Worm (Caenorhabditis elegans) whole organism, young adult: Measurements from ENCODE around the gene Y66H1A.5.

ENCODE experiments used
- B0019.2 ChIP-seq: fragments of 200-800 bp; sonication (Bioruptor generic); conservative IDR thresholded peaks from 2 replicates; pipeline ENCODE4 v1.3.6; 2022; ENCODE audit warnings: missing genetic modification reagents, missing genetic modification characterization, missing compliant biosample characterization
- B0035.1 ChIP-seq: sonication (generic microtip); optimal IDR thresholded peaks from 2 replicates; lab custom pipeline; 2016; ENCODE audit warnings: missing genetic modification characterization, mild to moderate bottlenecking, missing compliant biosample characterization, missing genotype, missing genetic modification reagents
- F23B12.7 ChIP-seq: sonication (generic microtip); optimal IDR thresholded peaks from 2 replicates; lab custom pipeline; 2017; ENCODE audit warnings: missing genetic modification characterization, mild to moderate bottlenecking, missing compliant biosample characterization, antibody characterized with exemption, moderate library complexity; ENCODE audit not compliant: insufficient read depth
- F33H1.4 ChIP-seq: fragments of 200-800 bp; sonication (Bioruptor generic); IDR thresholded peaks from 2 replicates; pipeline ENCODE4 v1.3.6; 2022; ENCODE audit warnings: missing genetic modification reagents, missing genetic modification characterization, missing compliant biosample characterization
- F37B4.10 ChIP-seq: fragments of 200-800 bp; sonication (Bioruptor generic); IDR thresholded peaks from 2 replicates; pipeline ENCODE4 v1.3.6; 2022; ENCODE audit warnings: missing genetic modification characterization, missing compliant biosample characterization
- F57A8.1 ChIP-seq: fragments of 200-800 bp; sonication (Bioruptor generic); optimal IDR thresholded peaks from 2 replicates; lab custom pipeline; 2018; ENCODE audit warnings: mild to moderate bottlenecking, missing genetic modification characterization, moderate library complexity, missing compliant biosample characterization
- F57C9.4 ChIP-seq: sonication (generic microtip); optimal IDR thresholded peaks from 2 replicates; lab custom pipeline; 2017; ENCODE audit warnings: mild to moderate bottlenecking, missing genetic modification characterization, missing compliant biosample characterization
- K12H6.12 ChIP-seq: fragments of 200-800 bp; sonication (Bioruptor generic); optimal IDR thresholded peaks from 2 replicates; lab custom pipeline; 2018; ENCODE audit warnings: mild to moderate bottlenecking, missing genetic modification characterization, missing compliant biosample characterization
- T07F8.4 ChIP-seq: sonication (generic microtip); optimal IDR thresholded peaks from 2 replicates; lab custom pipeline; 2016; ENCODE audit warnings: mild to moderate bottlenecking, missing genetic modification characterization, moderate library complexity, missing compliant biosample characterization
- Y95B8A.8 ChIP-seq: fragments of 200-800 bp; sonication (Bioruptor generic); IDR thresholded peaks from 2 replicates; pipeline ENCODE4 v1.3.6; 2022; ENCODE audit warnings: missing genetic modification reagents, missing genetic modification characterization, missing compliant biosample characterization
- aptf-2 ChIP-seq: fragments of 200-800 bp; sonication (Bioruptor generic); conservative IDR thresholded peaks from 2 replicates; pipeline ENCODE4 v1.3.6; 2022; ENCODE audit warnings: missing genetic modification reagents, missing genetic modification characterization, missing compliant biosample characterization
- aptf-3 ChIP-seq: fragments of 200-800 bp; sonication (Bioruptor generic); IDR thresholded peaks from 2 replicates; pipeline ENCODE4 v1.3.6; 2022; ENCODE audit warnings: missing genetic modification characterization, missing compliant biosample characterization
- atf-7 ChIP-seq: sonication (generic microtip); optimal IDR thresholded peaks from 2 replicates; lab custom pipeline; 2017; ENCODE audit warnings: mild to moderate bottlenecking, missing genetic modification characterization, missing compliant biosample characterization
- attf-3 ChIP-seq: fragments of 200-800 bp; sonication (Bioruptor generic); conservative IDR thresholded peaks from 2 replicates; pipeline ENCODE4 v1.3.6; 2022; ENCODE audit warnings: missing genetic modification reagents, missing genetic modification characterization, missing compliant biosample characterization
- bed-2 ChIP-seq: fragments of 200-800 bp; sonication (Bioruptor generic); IDR thresholded peaks from 2 replicates; pipeline ENCODE4 v1.3.6; 2022; ENCODE audit warnings: missing genetic modification reagents, missing genetic modification characterization, missing compliant biosample characterization
- cebp-2 ChIP-seq: fragments of 200-800 bp; sonication (Bioruptor generic); IDR thresholded peaks from 2 replicates; pipeline ENCODE4 v1.3.6; 2022; ENCODE audit warnings: missing genetic modification characterization, missing compliant biosample characterization
- ceh-40 ChIP-seq: fragments of 200-800 bp; sonication (Bioruptor generic); IDR thresholded peaks from 2 replicates; pipeline ENCODE4 v1.3.6; 2022; ENCODE audit warnings: missing genetic modification characterization, missing compliant biosample characterization
- ceh-91 ChIP-seq: fragments of 200-800 bp; sonication (Bioruptor generic); IDR thresholded peaks from 2 replicates; pipeline ENCODE4 v1.3.6; 2022; ENCODE audit warnings: missing genetic modification reagents, missing genetic modification characterization, missing compliant biosample characterization
- chd-7 ChIP-seq: sonication (generic microtip); optimal IDR thresholded peaks from 2 replicates; lab custom pipeline; 2016; ENCODE audit warnings: mild to moderate bottlenecking, missing genetic modification characterization, moderate library complexity, missing compliant biosample characterization
- ekl-4 ChIP-seq: fragments of 200-800 bp; sonication (Bioruptor generic); IDR thresholded peaks from 2 replicates; pipeline ENCODE4 v1.3.6; 2022; ENCODE audit warnings: missing genetic modification reagents, missing genetic modification characterization, missing compliant biosample characterization
- ets-4 ChIP-seq: fragments of 200-800 bp; sonication (Bioruptor generic); optimal IDR thresholded peaks from 2 replicates; lab custom pipeline; 2018; ENCODE audit warnings: mild to moderate bottlenecking, missing genetic modification characterization, missing compliant biosample characterization
- gei-17 ChIP-seq: fragments of 200-800 bp; sonication (Bioruptor generic); optimal IDR thresholded peaks from 2 replicates; lab custom pipeline; 2018; ENCODE audit warnings: mild to moderate bottlenecking, missing genetic modification characterization, missing compliant biosample characterization
- hlh-12 ChIP-seq: sonication (generic microtip); optimal IDR thresholded peaks from 2 replicates; lab custom pipeline; 2016; ENCODE audit warnings: missing genetic modification characterization, missing compliant biosample characterization
- hmg-20 ChIP-seq: fragments of 200-800 bp; sonication (Bioruptor generic); IDR thresholded peaks from 2 replicates; pipeline ENCODE4 v1.3.6; 2022; ENCODE audit warnings: missing genetic modification reagents, missing genetic modification characterization, missing compliant biosample characterization
- hrde-1 ChIP-seq: sonication (generic microtip); optimal IDR thresholded peaks from 2 replicates; lab custom pipeline; 2016; ENCODE audit warnings: missing genetic modification characterization, mild to moderate bottlenecking, missing compliant biosample characterization, moderate library complexity, missing genotype, missing genetic modification reagents, borderline replicate concordance
- lag-1 ChIP-seq: fragments of 200-800 bp; sonication (Bioruptor generic); IDR thresholded peaks from 2 replicates; pipeline ENCODE4 v1.3.6; 2022; ENCODE audit warnings: missing genetic modification reagents, missing genetic modification characterization, missing compliant biosample characterization
- lin-26 ChIP-seq: fragments of 200-800 bp; sonication (Bioruptor generic); IDR thresholded peaks from 2 replicates; pipeline ENCODE4 v1.3.6; 2022; ENCODE audit warnings: missing genetic modification reagents, missing genetic modification characterization, missing compliant biosample characterization
- lin-35 ChIP-seq, 3 experiments: fragments of 150-350 bp in 2 of 3; sonication (generic microtip) in 1 of 3; optimal IDR thresholded peaks; 2 replicates each; lab custom pipeline; 2014 to 2018; ENCODE audit warnings: missing biosample characterization in 3 of 3, missing genetic modification characterization in 3 of 3, missing genetic modification reagents in 3 of 3
- lir-1 ChIP-seq: fragments of 200-800 bp; sonication (Bioruptor generic); conservative IDR thresholded peaks from 2 replicates; pipeline ENCODE4 v1.3.6; 2022; ENCODE audit warnings: missing genetic modification reagents, missing genetic modification characterization, missing compliant biosample characterization
- lsl-1 ChIP-seq: fragments of 200-800 bp; sonication (Bioruptor generic); optimal IDR thresholded peaks from 2 replicates; lab custom pipeline; 2018; ENCODE audit warnings: mild to moderate bottlenecking, missing genetic modification characterization, moderate library complexity, missing compliant biosample characterization
- madf-3 ChIP-seq: fragments of 200-800 bp; sonication (Bioruptor generic); IDR thresholded peaks from 2 replicates; pipeline ENCODE4 v1.3.6; 2022; ENCODE audit warnings: missing genetic modification reagents, missing genetic modification characterization, missing compliant biosample characterization
- madf-6 ChIP-seq: fragments of 200-800 bp; sonication (Bioruptor generic); IDR thresholded peaks from 2 replicates; pipeline ENCODE4 v1.3.6; 2022; ENCODE audit warnings: missing genetic modification reagents, missing genetic modification characterization, missing compliant biosample characterization
- mes-4 ChIP-seq: sonication (generic microtip); optimal IDR thresholded peaks from 2 replicates; lab custom pipeline; 2016; ENCODE audit warnings: missing genotype, missing genetic modification characterization, missing compliant biosample characterization
- mxl-1 ChIP-seq: sonication (generic microtip); optimal IDR thresholded peaks from 2 replicates; lab custom pipeline; 2016; ENCODE audit warnings: missing genetic modification characterization, missing compliant biosample characterization
- nfyb-1 ChIP-seq: fragments of 200-800 bp; sonication (Bioruptor generic); IDR thresholded peaks from 2 replicates; pipeline ENCODE4 v1.3.6; 2022; ENCODE audit warnings: missing genetic modification reagents, missing genetic modification characterization, missing compliant biosample characterization
- pha-4 ChIP-seq: fragments of 150-350 bp; sonication (generic microtip); optimal IDR thresholded peaks from 2 replicates; lab custom pipeline; 2014; ENCODE audit warnings: missing biosample characterization, missing genetic modification reagents, missing genetic modification characterization
- rec-8 ChIP-seq, 2 experiments: sonication (generic microtip); optimal IDR thresholded peaks; 2 replicates each; lab custom pipeline; 2016; ENCODE audit warnings: mild to moderate bottlenecking in 2 of 2, missing genetic modification characterization in 2 of 2, missing genetic modification reagents in 2 of 2, missing genotype in 2 of 2, missing biosample characterization in 1 of 2, missing compliant biosample characterization in 1 of 2, moderate library complexity in 1 of 2
- snpc-1.1 ChIP-seq: sonication (generic microtip); optimal IDR thresholded peaks from 2 replicates; lab custom pipeline; 2017; ENCODE audit warnings: missing genetic modification characterization, mild to moderate bottlenecking, missing compliant biosample characterization, antibody characterized with exemption, moderate library complexity, missing genotype, missing genetic modification reagents; ENCODE audit not compliant: insufficient read depth
- snpc-3.4 ChIP-seq: sonication (generic microtip); optimal IDR thresholded peaks from 2 replicates; lab custom pipeline; 2017; ENCODE audit warnings: missing genetic modification characterization, mild to moderate bottlenecking, missing compliant biosample characterization, antibody characterized with exemption, moderate library complexity, missing genotype, missing genetic modification reagents
- snpc-4 ChIP-seq, 5 experiments: fragments of 150-350 bp in 1 of 5; sonication (generic microtip) in 4 of 5; optimal IDR thresholded peaks; 2 replicates each; lab custom pipeline; 2014 to 2018; ENCODE audit warnings: missing genetic modification characterization in 5 of 5, missing biosample characterization in 3 of 5, antibody characterized with exemption in 2 of 5, mild to moderate bottlenecking in 2 of 5, missing compliant biosample characterization in 2 of 5, missing genotype in 2 of 5, moderate library complexity in 2 of 5, missing genetic modification reagents in 1 of 5
- tbp1 ChIP-seq: fragments of 200-800 bp; sonication (Bioruptor generic); optimal IDR thresholded peaks from 2 replicates; lab custom pipeline; 2018; ENCODE audit warnings: mild to moderate bottlenecking, missing genetic modification characterization, missing compliant biosample characterization
- tbx-9 ChIP-seq: sonication (generic microtip); optimal IDR thresholded peaks from 2 replicates; lab custom pipeline; 2016; ENCODE audit warnings: borderline replicate concordance, missing genetic modification characterization, inconsistent platforms, missing compliant biosample characterization
- tlf-1 ChIP-seq: fragments of 200-800 bp; sonication (Bioruptor generic); optimal IDR thresholded peaks from 2 replicates; lab custom pipeline; 2018; ENCODE audit warnings: mild to moderate bottlenecking, missing genetic modification characterization, missing compliant biosample characterization

The Y66H1A.5 gene

ce11 chrIV:438384-438783 is 9.5 kb upstream of the Y66H1A.5 start:
- no peak for TF ChIP-seq snpc-4 (GFP tag; optimal IDR thresholded peaks at IDR 0.05; lab: Kevin White, UChicago)
- no peak for TF ChIP-seq snpc-4 (tag; optimal IDR thresholded peaks at IDR 0.05; lab: Kevin White, UChicago)
- no peak for TF ChIP-seq ets-4 (GFP tag; lab: Kevin White, UChicago)
- no peak for TF ChIP-seq tbx-9 (tag; lab: Kevin White, UChicago)
- TF ChIP-seq tlf-1 (GFP tag; lab: Kevin White, UChicago) = no peak
- TF ChIP-seq bed-2 (GFP tag; lab: Robert Waterston, UW) = no peak

ce11 chrIV:427100-427908 is 1.6 kb downstream of the Y66H1A.5 start:
- peak; percentile 16 for TF ChIP-seq F57C9.4 (tag; lab: Kevin White, UChicago)
- no peak for TF ChIP-seq hmg-20
- TF ChIP-seq rec-8 (tag; optimal IDR thresholded peaks at IDR 0.05; lab: Kevin White, UChicago) = peak in 1 of 2 experiments; percentile 16
- TF ChIP-seq hrde-1 (tag; lab: Kevin White, UChicago) = peak; percentile 77
- no peak for TF ChIP-seq mxl-1 (tag; lab: Kevin White, UChicago)
- TF ChIP-seq madf-3 (GFP tag; lab: Robert Waterston, UW) = peak; percentile 66; the same call in 1 of the 2 replicates
- TF ChIP-seq F37B4.10 = 0 out of 2 replicates have a peak, but pooled peaks have one; percentile 81
- TF ChIP-seq aptf-3 (GFP tag; lab: Robert Waterston, UW) = no peak
- TF ChIP-seq K12H6.12 (tag; lab: Kevin White, UChicago) = no peak
- TF ChIP-seq ceh-91 = no peak
- no peak for TF ChIP-seq pha-4 (tag; lab: Kevin White, UChicago)
- peak; percentile 17 for TF ChIP-seq atf-7
- TF ChIP-seq nfyb-1 (GFP tag; lab: Robert Waterston, UW) = 0 out of 2 replicates have a peak, but pooled peaks have one; percentile 22
- no peak for TF ChIP-seq attf-3 (GFP tag; lab: Robert Waterston, UW)
- no peak for TF ChIP-seq F57A8.1 (GFP tag; lab: Kevin White, UChicago)
- TF ChIP-seq cebp-2 (GFP tag; lab: Robert Waterston, UW) = 0 out of 2 replicates have a peak, but pooled peaks have one; percentile 36
- peak; percentile 65; the same call in 1 of the 2 replicates for TF ChIP-seq lin-26
- no peak for TF ChIP-seq F23B12.7 (tag; lab: Kevin White, UChicago)
- TF ChIP-seq snpc-1.1 = peak; percentile 67
- TF ChIP-seq lir-1 (GFP tag; lab: Robert Waterston, UW) = no peak
- TF ChIP-seq F33H1.4 (GFP tag; lab: Robert Waterston, UW) = no peak; the same call in 1 of the 2 replicates
- TF ChIP-seq chd-7 (tag; lab: Kevin White, UChicago) = peak; percentile 33
- TF ChIP-seq tbp1 (GFP tag; lab: Kevin White, UChicago) = peak; percentile 17
- TF ChIP-seq snpc-4 (GFP tag; optimal IDR thresholded peaks at IDR 0.05; lab: Kevin White, UChicago) = peak; percentile 71
- TF ChIP-seq snpc-4 (tag; optimal IDR thresholded peaks at IDR 0.05; lab: Kevin White, UChicago) = peak in 3 of 4 experiments; percentile 80 to 95 (median 92)
- TF ChIP-seq B0035.1 (tag; lab: Kevin White, UChicago) = no peak
- TF ChIP-seq gei-17 (GFP tag; lab: Kevin White, UChicago) = no peak
- no peak for TF ChIP-seq hlh-12 (tag; lab: Kevin White, UChicago)
- peak; percentile 59 for TF ChIP-seq madf-6 (GFP tag; lab: Robert Waterston, UW)
- TF ChIP-seq aptf-2 (GFP tag; lab: Robert Waterston, UW) = no peak
- TF ChIP-seq ets-4 (GFP tag; lab: Kevin White, UChicago) = no peak
- TF ChIP-seq ceh-40 = no peak
- TF ChIP-seq T07F8.4 (tag; lab: Kevin White, UChicago) = no peak
- TF ChIP-seq snpc-3.4 (tag; lab: Kevin White, UChicago) = peak; percentile 54
- peak; percentile 74 for TF ChIP-seq lsl-1 (GFP tag; lab: Kevin White, UChicago)
- TF ChIP-seq lin-35 (GFP tag; optimal IDR thresholded peaks at IDR 0.05; lab: Kevin White, UChicago) = no peak
- TF ChIP-seq Y95B8A.8 = no peak
- TF ChIP-seq mes-4 (tag; lab: Kevin White, UChicago) = no peak
- TF ChIP-seq ekl-4 (GFP tag; lab: Robert Waterston, UW) = peak; percentile 67; the same call in 1 of the 2 replicates
- TF ChIP-seq B0019.2 (GFP tag; lab: Robert Waterston, UW) = no peak
- no peak for TF ChIP-seq lag-1 (GFP tag; lab: Robert Waterston, UW)
